Fruit fly (Drosophila melanogaster): ENCODE data around the gene CG18231.

CG18231 gene

DNA sequence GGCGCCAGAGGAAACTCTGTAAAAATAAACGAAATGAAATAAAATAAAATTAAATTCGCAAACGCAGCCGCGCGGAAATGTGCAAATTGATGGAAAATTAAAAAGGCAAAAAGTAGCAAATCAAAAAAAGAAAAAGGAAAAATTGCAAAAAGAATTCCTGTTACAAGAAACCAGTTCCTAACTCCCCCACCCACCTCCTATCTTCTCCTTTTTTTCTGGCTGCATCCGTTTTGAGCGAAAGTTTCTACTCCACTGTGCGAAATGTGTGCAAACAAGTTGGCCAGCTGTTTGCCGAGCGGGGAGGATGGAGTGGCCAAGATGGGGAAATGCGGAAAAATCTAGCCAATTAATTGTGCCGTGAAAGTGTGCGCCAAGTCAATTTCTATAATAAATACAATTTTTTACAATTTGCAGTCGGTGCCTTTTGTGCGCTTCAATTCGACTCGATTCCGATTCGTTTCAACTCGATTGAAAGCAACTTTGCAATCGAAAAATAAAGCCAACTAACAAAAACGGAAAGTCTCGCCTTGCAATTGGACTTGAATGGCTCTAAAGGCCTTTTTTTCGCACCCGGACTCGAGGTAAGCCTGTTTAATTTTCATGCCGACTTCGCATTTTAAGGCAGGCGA, 19.3 kb downstream of the CG18231 start (continued):
- TF ChIP-seq fkh (GFP tag; optimal IDR thresholded peaks at IDR 0.05) (no peak), CG11902 (GFP tag; optimal IDR thresholded peaks at IDR 0.05) (no peak), CG11294 (GFP tag; IDR thresholded peaks at IDR 0.05) (0 out of 2 replicates have a peak, but pooled peaks have one; percentile 19), Blimp-1 (GFP tag; optimal IDR thresholded peaks at IDR 0.05) (peak; percentile 74), acj6 (GFP tag; optimal IDR thresholded peaks at IDR 0.05) (peak; percentile 3), Lpt (GFP tag; optimal IDR thresholded peaks at IDR 0.05) (peak; percentile 24), ss (GFP tag; optimal IDR thresholded peaks at IDR 0.05) (no peak), Met (GFP tag; optimal IDR thresholded peaks at IDR 0.05) (peak; percentile 47)

- TF ChIP-seq CG8119 (GFP tag; IDR thresholded peaks at IDR 0.05) (peak; percentile 68; the same call in 2 of the 3 replicates), CG8632 (GFP tag; optimal IDR thresholded peaks at IDR 0.05) (no peak), salr (GFP tag; optimal IDR thresholded peaks at IDR 0.05) (peak in 1 of 2 experiments; percentile 68), Lpt (GFP tag; optimal IDR thresholded peaks at IDR 0.05) (no peak), Ets96B (tag; optimal IDR thresholded peaks at IDR 0.05) (no peak), CG6792 (GFP tag; optimal IDR thresholded peaks at IDR 0.05) (no peak), CG6808 (GFP tag; optimal IDR thresholded peaks at IDR 0.05) (peak; percentile 15), CG34406 (GFP tag; optimal IDR thresholded peaks at IDR 0.05) (no peak), spab (GFP tag; optimal IDR thresholded peaks at IDR 0.05) (no peak), ss (GFP tag; optimal IDR thresholded peaks at IDR 0.05) (peak; percentile 58 to 69), Ets21C (GFP tag; optimal IDR thresholded peaks at IDR 0.05) (no peak), lz (GFP tag; optimal IDR thresholded peaks at IDR 0.05) (no peak), CG4318 (GFP tag; optimal IDR thresholded peaks at IDR 0.05) (peak; percentile 51), net (GFP tag; optimal IDR thresholded peaks at IDR 0.05) (no peak), CG10631 (GFP tag; optimal IDR thresholded peaks at IDR 0.05) (no peak), Sox102F (GFP tag; optimal IDR thresholded peaks at IDR 0.05) (no peak), topi (GFP tag; optimal IDR thresholded peaks at IDR 0.05) (no peak), CG15336 (GFP tag; IDR thresholded peaks at IDR 0.05) (peak; percentile 26; the same call in 1 of the 2 replicates), Eip93F (GFP tag; optimal IDR thresholded peaks at IDR 0.05) (no peak), Met (GFP tag; optimal IDR thresholded peaks at IDR 0.05) (no peak), CG7368 (GFP tag; optimal IDR thresholded peaks at IDR 0.05) (no peak), CG10669 (GFP tag; optimal IDR thresholded peaks at IDR 0.05) (no peak), CG16779 (tag; optimal IDR thresholded peaks at IDR 0.05) (no peak), CG32006 (GFP tag; optimal IDR thresholded peaks at IDR 0.05) (peak; percentile 82), CG11902 (GFP tag; optimal IDR thresholded peaks at IDR 0.05) (no peak), fd85E (GFP tag; optimal IDR thresholded peaks at IDR 0.05) (no peak), esn (GFP tag; optimal IDR thresholded peaks at IDR 0.05) (no peak), CG6163 (GFP tag; IDR thresholded peaks at IDR 0.05) (0 out of 3 replicates have a peak, but pooled peaks have one; percentile 16), Hr4 (GFP tag; optimal IDR thresholded peaks at IDR 0.05) (peak; percentile 51), Eip78C (GFP tag) (peak; percentile 67), CG8319 (GFP tag; optimal IDR thresholded peaks at IDR 0.05) (no peak), CG3032 (tag; optimal IDR thresholded peaks at IDR 0.05) (no peak), cyc (GFP tag; optimal IDR thresholded peaks at IDR 0.05) (no peak), CG6854 (GFP tag; optimal IDR thresholded peaks at IDR 0.05) (no peak), CG31627 (GFP tag; optimal IDR thresholded peaks at IDR 0.05) (no peak), vri (GFP tag; optimal IDR thresholded peaks at IDR 0.05) (no peak), achi (GFP tag; optimal IDR thresholded peaks at IDR 0.05) (no peak), CG11294 (GFP tag; IDR thresholded peaks at IDR 0.05) (no peak), Hr38 (GFP tag; optimal IDR thresholded peaks at IDR 0.05) (no peak), fd59A (GFP tag; optimal IDR thresholded peaks at IDR 0.05) (no peak), fkh (GFP tag; optimal IDR thresholded peaks at IDR 0.05) (no peak), CG6276 (GFP tag; optimal IDR thresholded peaks at IDR 0.05) (peak; percentile 74), Blimp-1 (GFP tag; optimal IDR thresholded peaks at IDR 0.05) (no peak), CG11762 (GFP tag; optimal IDR thresholded peaks at IDR 0.05; ENCODE audit: insufficient read depth) (no peak), CG9139 (GFP tag; optimal IDR thresholded peaks at IDR 0.05) (no peak)
Observed at dm6 chr3L:18627657-18628455, 20.6 kb downstream of the CG18231 start.

Measured in whole organism, prepupa.